Worm (Caenorhabditis elegans): ENCODE data around the gene enri-1.

Gene enri-1

ce11 chrII:2356795-2357194 lies 15.4 kb upstream of the enri-1 start, which contains the start of gene F43C11.1:
TSS of gene F43C11.1 (plus strand) at chrII:2357095.
- TF ChIP-seq W03F9.2 (tag; optimal IDR thresholded peaks at IDR 0.05) (no peak), dao-5 (tag; optimal IDR thresholded peaks at IDR 0.05) (no peak), him-1 (tag; optimal IDR thresholded peaks at IDR 0.05) (no peak)

ce11 chrII:2354476-2354875 lies 13.1 kb upstream of the enri-1 start, which contains the start of gene F43C11.2:
TSS of gene F43C11.2 (plus strand) at chrII:2354776.
- TF ChIP-seq W03F9.2 (tag; optimal IDR thresholded peaks at IDR 0.05) (no peak), him-1 (tag; optimal IDR thresholded peaks at IDR 0.05) (no peak), dao-5 (tag; optimal IDR thresholded peaks at IDR 0.05) (no peak)

ce11 chrII:2353012-2353411 lies 11.6 kb upstream of the enri-1 start, which contains the start of gene F43C11.3:
TSS of gene F43C11.3 (plus strand) at chrII:2353312.
- TF ChIP-seq W03F9.2 (tag; optimal IDR thresholded peaks at IDR 0.05) (no peak), dao-5 (tag; optimal IDR thresholded peaks at IDR 0.05) (no peak), him-1 (tag; optimal IDR thresholded peaks at IDR 0.05) (no peak)

ce11 chrII:2352546-2352945 lies 11.1 kb upstream of the enri-1 start, which contains the start of gene F43C11.10:
TSS of gene F43C11.10 (minus strand) at chrII:2352646.
- no peak for TF ChIP-seq dao-5 (tag; optimal IDR thresholded peaks at IDR 0.05)
- TF ChIP-seq him-1 (tag; optimal IDR thresholded peaks at IDR 0.05) = no peak
- TF ChIP-seq W03F9.2 (tag; optimal IDR thresholded peaks at IDR 0.05) = no peak

ce11 chrII:2346672-2347071 lies 5.3 kb upstream of the enri-1 start, which contains the start of gene F43C11.4:
TSS of gene F43C11.4 (plus strand) at chrII:2346972.
- no peak for TF ChIP-seq W03F9.2 (tag; optimal IDR thresholded peaks at IDR 0.05)
- no peak for TF ChIP-seq him-1 (tag; optimal IDR thresholded peaks at IDR 0.05)
- TF ChIP-seq dao-5 (tag; optimal IDR thresholded peaks at IDR 0.05) = no peak

ce11 chrII:2342004-2342479 lies 627 bp upstream of the enri-1 start, which contains the start of gene F43C11.6:
TSS of gene F43C11.6 (plus strand) at chrII:2342429.
- TF ChIP-seq dao-5 (tag; optimal IDR thresholded peaks at IDR 0.05) = no peak
- TF ChIP-seq W03F9.2 (tag; optimal IDR thresholded peaks at IDR 0.05) = no peak
- TF ChIP-seq him-1 (tag; optimal IDR thresholded peaks at IDR 0.05) = no peak

ce11 chrII:2340974-2341373 lies 441 bp downstream of the enri-1 start:
- TF ChIP-seq him-1 (tag; optimal IDR thresholded peaks at IDR 0.05) (no peak), dao-5 (tag; optimal IDR thresholded peaks at IDR 0.05) (no peak), W03F9.2 (tag; optimal IDR thresholded peaks at IDR 0.05) (no peak)

- TF ChIP-seq W03F9.2 (tag; optimal IDR thresholded peaks at IDR 0.05) (no peak), him-1 (tag; optimal IDR thresholded peaks at IDR 0.05) (no peak), dao-5 (tag; optimal IDR thresholded peaks at IDR 0.05) (no peak)
These were observed 5.2 kb downstream of the enri-1 start for ce11 chrII:2336177-2336576.

- TF ChIP-seq him-1 (tag; optimal IDR thresholded peaks at IDR 0.05) = no peak
- no peak for TF ChIP-seq W03F9.2 (tag; optimal IDR thresholded peaks at IDR 0.05)
- TF ChIP-seq dao-5 (tag; optimal IDR thresholded peaks at IDR 0.05) = no peak
These were observed 5.8 kb downstream of the enri-1 start, which contains the start of gene F43C11.7 for ce11 chrII:2335572-2335971. TSS of gene F43C11.7 (plus strand) at chrII:2335897.

- no peak for TF ChIP-seq W03F9.2 (tag; optimal IDR thresholded peaks at IDR 0.05)
These were observed 9.2 kb downstream of the enri-1 start, which contains the start of gene F43C11.8 for ce11 chrII:2332220-2332619. TSS of gene F43C11.8 (plus strand) at chrII:2332520.

- TF ChIP-seq W03F9.2 (tag; optimal IDR thresholded peaks at IDR 0.05) = no peak
- TF ChIP-seq dao-5 (tag; optimal IDR thresholded peaks at IDR 0.05) = no peak
- no peak for TF ChIP-seq him-1 (tag; optimal IDR thresholded peaks at IDR 0.05)
These were observed 11.0 kb downstream of the enri-1 start for ce11 chrII:2330462-2330861.

ce11 chrII:2328963-2329442 lies 12.4 kb downstream of the enri-1 start, which contains the start of the genes ZK1240.8 and ZK1240.1:
TSS of gene ZK1240.8 (minus strand) at chrII:2329063.
TSS of gene ZK1240.1 (plus strand) at chrII:2329392.
- TF ChIP-seq W03F9.2 (tag; optimal IDR thresholded peaks at IDR 0.05) = no peak
- TF ChIP-seq dao-5 (tag; optimal IDR thresholded peaks at IDR 0.05) = no peak
- no peak for TF ChIP-seq him-1 (tag; optimal IDR thresholded peaks at IDR 0.05)

ce11 chrII:2324956-2325355 lies 16.5 kb downstream of the enri-1 start, which contains the start of gene ZK1240.11:
TSS of gene ZK1240.11 (plus strand) at chrII:2325256.
- TF ChIP-seq W03F9.2 (tag; optimal IDR thresholded peaks at IDR 0.05) = no peak
- TF ChIP-seq him-1 (tag; optimal IDR thresholded peaks at IDR 0.05) = no peak
- no peak for TF ChIP-seq dao-5 (tag; optimal IDR thresholded peaks at IDR 0.05)

- no peak for TF ChIP-seq W03F9.2 (tag; optimal IDR thresholded peaks at IDR 0.05)
- TF ChIP-seq dao-5 (tag; optimal IDR thresholded peaks at IDR 0.05) = no peak
- TF ChIP-seq him-1 (tag; optimal IDR thresholded peaks at IDR 0.05) = no peak
These were observed 18.4 kb downstream of the enri-1 start, which contains the start of the genes ZK1240.6 and ZK1240.2 for ce11 chrII:2322857-2323518. TSS of gene ZK1240.6 (minus strand) at chrII:2322907. TSS of gene ZK1240.2 (plus strand) at chrII:2323376.

All from whole organism, L4/young adult.